Worm (Caenorhabditis elegans) whole organism, mixed stage, embryonic: ENCODE measurements around the gene lurp-1.

ENCODE experiments used
- bed-3 ChIP-seq: fragments of 200-800 bp; sonication (Bioruptor generic); optimal IDR thresholded peaks from 3 replicates; lab custom pipeline; 2018; ENCODE audit warnings: mild to moderate bottlenecking, missing genetic modification characterization, moderate library complexity, missing compliant biosample characterization
- blmp-1 ChIP-seq: fragments of 150-350 bp; optimal IDR thresholded peaks from 2 replicates; lab custom pipeline; 2014; ENCODE audit warnings: missing biosample characterization, missing genetic modification characterization
- ceh-39 ChIP-seq: fragments of 150-350 bp; optimal IDR thresholded peaks from 2 replicates; lab custom pipeline; 2014; ENCODE audit warnings: missing biosample characterization, missing genetic modification characterization
- ceh-83 ChIP-seq: fragments of 200-800 bp; sonication (Bioruptor generic); optimal IDR thresholded peaks from 2 replicates; lab custom pipeline; 2018; ENCODE audit warnings: mild to moderate bottlenecking, missing genetic modification characterization, missing compliant biosample characterization
- ces-1 ChIP-seq: fragments of 150-350 bp; optimal IDR thresholded peaks from 2 replicates; lab custom pipeline; 2014; ENCODE audit warnings: missing biosample characterization, missing genetic modification reagents, missing genetic modification characterization
- cnd-1 ChIP-seq: fragments of 200-800 bp; sonication (Bioruptor generic); optimal IDR thresholded peaks from 2 replicates; lab custom pipeline; 2018; ENCODE audit warnings: mild to moderate bottlenecking, missing genetic modification characterization, missing compliant biosample characterization
- drap-1 ChIP-seq: fragments of 200-800 bp; sonication (Bioruptor generic); optimal IDR thresholded peaks from 3 replicates; lab custom pipeline; 2018; ENCODE audit warnings: mild to moderate bottlenecking, missing genetic modification characterization, missing compliant biosample characterization
- elt-1 ChIP-seq: sonication (generic microtip); optimal IDR thresholded peaks from 2 replicates; lab custom pipeline; 2017; ENCODE audit warnings: missing genetic modification characterization, mild to moderate bottlenecking, missing compliant biosample characterization, antibody characterized with exemption, moderate library complexity, borderline replicate concordance; ENCODE audit not compliant: insufficient read depth
- elt-3 ChIP-seq: fragments of 150-350 bp; optimal IDR thresholded peaks from 2 replicates; lab custom pipeline; 2014; ENCODE audit warnings: missing biosample characterization, missing genetic modification characterization
- flh-1 ChIP-seq: fragments of 200-800 bp; sonication (Bioruptor generic); optimal IDR thresholded peaks from 2 replicates; lab custom pipeline; 2018; ENCODE audit warnings: mild to moderate bottlenecking, missing genetic modification characterization, moderate library complexity, missing compliant biosample characterization
- ham-2 ChIP-seq: fragments of 200-800 bp; sonication (Bioruptor generic); optimal IDR thresholded peaks from 2 replicates; lab custom pipeline; 2018; ENCODE audit warnings: mild to moderate bottlenecking, missing genetic modification characterization, missing compliant biosample characterization
- hlh-1 ChIP-seq: fragments of 150-350 bp; optimal IDR thresholded peaks from 2 replicates; lab custom pipeline; 2014; ENCODE audit warnings: missing biosample characterization, missing genetic modification reagents, missing genetic modification characterization
- lin-13 ChIP-seq: fragments of 150-350 bp; optimal IDR thresholded peaks from 2 replicates; lab custom pipeline; 2014; ENCODE audit warnings: missing biosample characterization, missing genetic modification characterization
- lin-32 ChIP-seq: fragments of 200-800 bp; sonication (Bioruptor generic); optimal IDR thresholded peaks from 2 replicates; lab custom pipeline; 2018; ENCODE audit warnings: mild to moderate bottlenecking, missing genetic modification characterization, missing compliant biosample characterization
- lsy-2 ChIP-seq: fragments of 150-350 bp; optimal IDR thresholded peaks from 2 replicates; lab custom pipeline; 2014; ENCODE audit warnings: missing biosample characterization, missing genetic modification characterization
- mab-5 ChIP-seq: fragments of 150-350 bp; optimal IDR thresholded peaks from 2 replicates; lab custom pipeline; 2014; ENCODE audit warnings: missing biosample characterization, missing genetic modification characterization
- mep-1 ChIP-seq: fragments of 150-350 bp; optimal IDR thresholded peaks from 2 replicates; lab custom pipeline; 2017; ENCODE audit warnings: missing biosample characterization, missing genetic modification reagents, missing genetic modification characterization, inconsistent platforms
- mls-2 ChIP-seq: sonication (generic microtip); optimal IDR thresholded peaks from 2 replicates; lab custom pipeline; 2016; ENCODE audit warnings: mild to moderate bottlenecking, missing genetic modification characterization, moderate library complexity, missing compliant biosample characterization
- nhr-12 ChIP-seq: fragments of 150-350 bp; optimal IDR thresholded peaks from 2 replicates; lab custom pipeline; 2014; ENCODE audit warnings: missing biosample characterization, missing genetic modification characterization
- nhr-2 ChIP-seq: fragments of 150-350 bp; optimal IDR thresholded peaks from 2 replicates; lab custom pipeline; 2014; ENCODE audit warnings: missing biosample characterization, missing genetic modification characterization
- nhr-237 ChIP-seq: fragments of 150-350 bp; optimal IDR thresholded peaks from 2 replicates; lab custom pipeline; 2014; ENCODE audit warnings: missing biosample characterization, missing genetic modification characterization
- nhr-28 ChIP-seq: fragments of 150-350 bp; optimal IDR thresholded peaks from 2 replicates; lab custom pipeline; 2014; ENCODE audit warnings: missing biosample characterization, missing genetic modification characterization
- pha-4 ChIP-seq: fragments of 150-350 bp; optimal IDR thresholded peaks from 2 replicates; lab custom pipeline; 2018; ENCODE audit warnings: missing biosample characterization, missing genetic modification reagents, missing genetic modification characterization
- sem-2 ChIP-seq: fragments of 200-800 bp; sonication (Bioruptor generic); optimal IDR thresholded peaks from 2 replicates; lab custom pipeline; 2018; ENCODE audit warnings: mild to moderate bottlenecking, missing genetic modification characterization, missing compliant biosample characterization
- snpc-4 ChIP-seq: fragments of 150-350 bp; optimal IDR thresholded peaks from 2 replicates; lab custom pipeline; 2014; ENCODE audit warnings: missing biosample characterization, missing genetic modification characterization
- sptf-1 ChIP-seq: sonication (generic microtip); optimal IDR thresholded peaks from 2 replicates; lab custom pipeline; 2017; ENCODE audit warnings: mild to moderate bottlenecking, missing genetic modification characterization, moderate library complexity, missing compliant biosample characterization
- tbx-8 ChIP-seq: fragments of 200-800 bp; sonication (Bioruptor generic); optimal IDR thresholded peaks from 2 replicates; lab custom pipeline; 2018; ENCODE audit warnings: mild to moderate bottlenecking, missing genetic modification characterization, moderate library complexity, missing compliant biosample characterization
- unc-120 ChIP-seq: sonication (generic microtip); optimal IDR thresholded peaks from 2 replicates; lab custom pipeline; 2017; ENCODE audit warnings: missing genetic modification characterization, missing compliant biosample characterization; ENCODE audit not compliant: poor library complexity, severe bottlenecking
- unc-39 ChIP-seq: fragments of 150-350 bp; optimal IDR thresholded peaks from 2 replicates; lab custom pipeline; 2014; ENCODE audit warnings: missing biosample characterization, missing genetic modification characterization
- unc-62 ChIP-seq: fragments of 150-350 bp; optimal IDR thresholded peaks from 2 replicates; lab custom pipeline; 2014; ENCODE audit warnings: missing biosample characterization, missing genetic modification reagents, missing genetic modification characterization
- zip-8 ChIP-seq: fragments of 150-350 bp; optimal IDR thresholded peaks from 2 replicates; lab custom pipeline; 2014; ENCODE audit warnings: missing biosample characterization, missing genetic modification characterization
- ztf-11 ChIP-seq: fragments of 150-350 bp; optimal IDR thresholded peaks from 2 replicates; lab custom pipeline; 2014; ENCODE audit warnings: missing biosample characterization, missing genetic modification characterization

Gene lurp-1

ce11 chrII:10843527-10843926 lies 37.2 kb upstream of the lurp-1 start, which contains the start of gene M106.8:
M106.8 (minus strand) TSS chrII:10843627.
- TF ChIP-seq hlh-1 (tag; lab: Kevin White, UChicago): no peak
- TF ChIP-seq sem-2 (GFP tag; lab: Kevin White, UChicago): no peak
- no peak for TF ChIP-seq ces-1 (GFP tag; lab: Kevin White, UChicago)
- no peak for TF ChIP-seq unc-39
- TF ChIP-seq ztf-11 (tag; lab: Kevin White, UChicago): no peak
- no peak for TF ChIP-seq lin-32 (GFP tag; lab: Kevin White, UChicago)
- TF ChIP-seq mls-2 (tag; lab: Kevin White, UChicago): no peak
- TF ChIP-seq lsy-2 (tag; lab: Kevin White, UChicago): no peak
- TF ChIP-seq nhr-28 (tag; lab: Kevin White, UChicago): no peak
- no peak for TF ChIP-seq drap-1 (GFP tag; lab: Kevin White, UChicago)
- TF ChIP-seq cnd-1 (tag; lab: Kevin White, UChicago): no peak
- TF ChIP-seq sptf-1 (tag; lab: Kevin White, UChicago): no peak
- TF ChIP-seq flh-1 (GFP tag; lab: Kevin White, UChicago): no peak
- TF ChIP-seq zip-8: no peak
- TF ChIP-seq pha-4 (tag; lab: Kevin White, UChicago): no peak
- no peak for TF ChIP-seq elt-3 (tag; lab: Kevin White, UChicago)
- no peak for TF ChIP-seq bed-3
- TF ChIP-seq ceh-39 (tag; lab: Kevin White, UChicago): no peak
- TF ChIP-seq mep-1 (tag; lab: Kevin White, UChicago): no peak
- TF ChIP-seq nhr-237 (tag; lab: Kevin White, UChicago): no peak
- TF ChIP-seq, all 35 proteins: peak for 0

DNA sequence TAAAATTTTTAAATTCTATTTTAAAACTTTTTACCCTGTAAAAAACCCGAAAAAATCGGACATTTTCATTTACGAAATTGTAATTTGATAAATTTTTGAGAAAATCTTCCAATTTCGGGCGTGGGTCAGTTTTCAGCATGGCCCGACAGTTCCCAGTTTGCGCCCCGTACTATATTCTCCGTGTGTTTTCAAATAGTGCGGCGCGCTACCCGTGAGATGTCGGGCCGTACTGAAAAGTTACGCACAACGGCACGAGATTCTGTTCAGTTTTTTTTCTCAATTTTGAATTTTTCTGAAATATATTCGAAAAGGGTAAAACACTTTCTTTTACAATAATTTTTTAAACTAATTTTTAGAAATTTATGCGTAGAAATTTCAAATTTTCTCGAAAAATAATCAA lies 33.7 kb upstream of the lurp-1 start:
- no peak for TF ChIP-seq unc-39
- TF ChIP-seq ceh-83 (GFP tag; lab: Kevin White, UChicago): no peak
- no peak for TF ChIP-seq cnd-1 (tag; lab: Kevin White, UChicago)
- no peak for TF ChIP-seq hlh-1 (tag; lab: Kevin White, UChicago)
- no peak for TF ChIP-seq drap-1 (GFP tag; lab: Kevin White, UChicago)
- TF ChIP-seq sptf-1 (tag; lab: Kevin White, UChicago): no peak
- TF ChIP-seq nhr-2: no peak
- no peak for TF ChIP-seq lin-13 (tag; lab: Kevin White, UChicago)
- TF ChIP-seq nhr-28 (tag; lab: Kevin White, UChicago): no peak
- TF ChIP-seq, all 35 proteins: peak for 0

ce11 chrII:10849903-10850302 lies 30.8 kb upstream of the lurp-1 start, which contains the start of gene M106.2:
M106.2 (minus strand) TSS chrII:10850003.
- TF ChIP-seq blmp-1 (no peak), nhr-2 (no peak), ceh-83 (GFP tag; lab: Kevin White, UChicago) (no peak), lin-13 (tag; lab: Kevin White, UChicago) (no peak), unc-39 (no peak), hlh-1 (tag; lab: Kevin White, UChicago) (no peak), unc-120 (tag; lab: Kevin White, UChicago) (no peak), mls-2 (tag; lab: Kevin White, UChicago) (no peak), tbx-8 (GFP tag; lab: Kevin White, UChicago) (no peak), drap-1 (GFP tag; lab: Kevin White, UChicago) (no peak), ham-2 (GFP tag; lab: Kevin White, UChicago) (no peak), bed-3 (no peak), elt-3 (tag; lab: Kevin White, UChicago) (no peak), nhr-12 (tag; lab: Kevin White, UChicago) (no peak), unc-62 (no peak), ces-1 (GFP tag; lab: Kevin White, UChicago) (no peak)

DNA sequence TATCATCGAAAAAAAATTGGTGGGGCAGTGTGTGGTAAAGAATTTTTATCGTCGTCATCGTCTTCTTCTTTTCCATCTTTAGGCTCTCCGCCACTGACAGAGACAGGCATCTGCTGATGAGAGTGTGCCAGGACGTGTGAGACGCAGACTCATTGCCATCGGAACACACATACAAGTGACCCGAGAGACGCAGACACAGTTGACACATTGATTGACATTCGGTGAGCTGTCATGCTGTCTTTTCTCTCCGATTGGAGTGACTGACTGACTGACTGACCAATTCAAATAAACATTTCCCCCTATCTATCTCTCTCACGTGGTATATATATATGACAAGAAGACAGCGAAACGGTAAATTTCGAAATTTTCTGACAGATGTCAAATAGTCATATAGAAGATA lies 29.6 kb upstream of the lurp-1 start:
- TF ChIP-seq nhr-237 (tag; lab: Kevin White, UChicago) (no peak), snpc-4 (tag; lab: Kevin White, UChicago) (no peak), cnd-1 (tag; lab: Kevin White, UChicago) (no peak), mab-5 (no peak), elt-1 (tag; lab: Kevin White, UChicago) (no peak), pha-4 (tag; lab: Kevin White, UChicago) (peak; percentile 43), unc-120 (tag; lab: Kevin White, UChicago) (peak; percentile 53), lsy-2 (tag; lab: Kevin White, UChicago) (peak; percentile 3), unc-62 (peak; percentile 100), ces-1 (GFP tag; lab: Kevin White, UChicago) (no peak), sem-2 (GFP tag; lab: Kevin White, UChicago) (no peak), mep-1 (tag; lab: Kevin White, UChicago) (peak; percentile 8), lin-32 (GFP tag; lab: Kevin White, UChicago) (no peak), nhr-28 (tag; lab: Kevin White, UChicago) (no peak), lin-13 (tag; lab: Kevin White, UChicago) (no peak)
